Worm (Caenorhabditis elegans) whole organism, young adult: ENCODE data around the gene tomm-70.

ENCODE experiments used
- C17E4.6 ChIP-seq: fragments of 200-800 bp; sonication (Bioruptor generic); IDR thresholded peaks from 2 replicates; pipeline ENCODE4 v1.3.6; 2022; ENCODE audit warnings: missing genetic modification reagents, missing genetic modification characterization, missing compliant biosample characterization
- F10E7.11 ChIP-seq: sonication (generic microtip); optimal IDR thresholded peaks from 2 replicates; lab custom pipeline; 2017; ENCODE audit warnings: mild to moderate bottlenecking, missing genetic modification characterization, moderate library complexity, missing compliant biosample characterization
- F23B12.7 ChIP-seq: sonication (generic microtip); optimal IDR thresholded peaks from 2 replicates; lab custom pipeline; 2017; ENCODE audit warnings: missing genetic modification characterization, mild to moderate bottlenecking, missing compliant biosample characterization, antibody characterized with exemption, moderate library complexity; ENCODE audit not compliant: insufficient read depth
- F49E8.2 ChIP-seq: sonication (generic microtip); optimal IDR thresholded peaks from 3 replicates; lab custom pipeline; 2017; ENCODE audit warnings: missing genetic modification characterization, mild to moderate bottlenecking, missing compliant biosample characterization, antibody characterized with exemption, moderate library complexity; ENCODE audit not compliant: insufficient read depth
- Y67H2A.10 ChIP-seq: fragments of 200-800 bp; sonication (Bioruptor generic); conservative IDR thresholded peaks from 2 replicates; pipeline ENCODE4 v1.3.6; 2022; ENCODE audit warnings: missing genetic modification reagents, missing genetic modification characterization, missing compliant biosample characterization
- akir-1 ChIP-seq: fragments of 200-800 bp; sonication (Bioruptor generic); optimal IDR thresholded peaks from 2 replicates; lab custom pipeline; 2018; ENCODE audit warnings: mild to moderate bottlenecking, missing genetic modification characterization, moderate library complexity, missing compliant biosample characterization
- attf-3 ChIP-seq: fragments of 200-800 bp; sonication (Bioruptor generic); conservative IDR thresholded peaks from 2 replicates; pipeline ENCODE4 v1.3.6; 2022; ENCODE audit warnings: missing genetic modification reagents, missing genetic modification characterization, missing compliant biosample characterization
- attf-5 ChIP-seq: fragments of 200-800 bp; sonication (Bioruptor generic); optimal IDR thresholded peaks from 2 replicates; lab custom pipeline; 2018; ENCODE audit warnings: mild to moderate bottlenecking, missing genetic modification characterization, missing compliant biosample characterization
- ceh-100 ChIP-seq: fragments of 200-800 bp; sonication (Bioruptor generic); IDR thresholded peaks from 2 replicates; pipeline ENCODE4 v1.3.6; 2022; ENCODE audit warnings: missing genetic modification reagents, missing genetic modification characterization, missing compliant biosample characterization
- ceh-27 ChIP-seq: fragments of 200-800 bp; sonication (Bioruptor generic); optimal IDR thresholded peaks from 2 replicates; lab custom pipeline; 2018; ENCODE audit warnings: mild to moderate bottlenecking, missing genetic modification characterization, moderate library complexity, missing compliant biosample characterization
- ceh-58 ChIP-seq: fragments of 200-800 bp; sonication (Bioruptor generic); IDR thresholded peaks from 2 replicates; pipeline ENCODE4 v1.3.6; 2022; ENCODE audit warnings: missing genetic modification characterization, missing compliant biosample characterization
- efl-1 ChIP-seq: fragments of 150-350 bp; optimal IDR thresholded peaks from 2 replicates; lab custom pipeline; 2014; ENCODE audit warnings: missing biosample characterization, missing genetic modification reagents, missing genetic modification characterization
- egl-44 ChIP-seq: fragments of 200-800 bp; sonication (Bioruptor generic); IDR thresholded peaks from 2 replicates; pipeline ENCODE4 v1.3.6; 2022; ENCODE audit warnings: missing genetic modification reagents, missing genetic modification characterization, missing compliant biosample characterization
- gei-17 ChIP-seq: fragments of 200-800 bp; sonication (Bioruptor generic); optimal IDR thresholded peaks from 2 replicates; lab custom pipeline; 2018; ENCODE audit warnings: mild to moderate bottlenecking, missing genetic modification characterization, missing compliant biosample characterization
- hmg-1.2 ChIP-seq: fragments of 200-800 bp; sonication (Bioruptor generic); IDR thresholded peaks from 2 replicates; pipeline ENCODE4 v1.3.6; 2022; ENCODE audit warnings: missing genetic modification reagents, missing genetic modification characterization, missing compliant biosample characterization
- lag-1 ChIP-seq: fragments of 200-800 bp; sonication (Bioruptor generic); IDR thresholded peaks from 2 replicates; pipeline ENCODE4 v1.3.6; 2022; ENCODE audit warnings: missing genetic modification reagents, missing genetic modification characterization, missing compliant biosample characterization
- let-526 ChIP-seq: fragments of 200-800 bp; sonication (Bioruptor generic); IDR thresholded peaks from 2 replicates; pipeline ENCODE4 v1.3.6; 2022; ENCODE audit warnings: missing genetic modification reagents, missing genetic modification characterization, missing compliant biosample characterization
- lir-1 ChIP-seq: fragments of 200-800 bp; sonication (Bioruptor generic); conservative IDR thresholded peaks from 2 replicates; pipeline ENCODE4 v1.3.6; 2022; ENCODE audit warnings: missing genetic modification reagents, missing genetic modification characterization, missing compliant biosample characterization
- lsy-27 ChIP-seq: sonication (generic microtip); optimal IDR thresholded peaks from 2 replicates; lab custom pipeline; 2017; ENCODE audit warnings: missing genetic modification characterization, mild to moderate bottlenecking, missing compliant biosample characterization, antibody characterized with exemption, missing genotype, borderline replicate concordance; ENCODE audit not compliant: insufficient read depth
- madf-3 ChIP-seq: fragments of 200-800 bp; sonication (Bioruptor generic); IDR thresholded peaks from 2 replicates; pipeline ENCODE4 v1.3.6; 2022; ENCODE audit warnings: missing genetic modification reagents, missing genetic modification characterization, missing compliant biosample characterization
- madf-6 ChIP-seq: fragments of 200-800 bp; sonication (Bioruptor generic); IDR thresholded peaks from 2 replicates; pipeline ENCODE4 v1.3.6; 2022; ENCODE audit warnings: missing genetic modification reagents, missing genetic modification characterization, missing compliant biosample characterization
- madf-8 ChIP-seq: fragments of 200-800 bp; sonication (Bioruptor generic); conservative IDR thresholded peaks from 2 replicates; pipeline ENCODE4 v1.3.6; 2022; ENCODE audit warnings: missing genetic modification reagents, missing genetic modification characterization, missing compliant biosample characterization
- nhr-120 ChIP-seq: fragments of 200-800 bp; sonication (Bioruptor generic); IDR thresholded peaks from 2 replicates; pipeline ENCODE4 v1.3.6; 2022; ENCODE audit warnings: missing genetic modification characterization, missing compliant biosample characterization
- nhr-80 ChIP-seq: sonication (generic microtip); optimal IDR thresholded peaks from 2 replicates; lab custom pipeline; 2016; ENCODE audit warnings: missing genetic modification characterization, missing compliant biosample characterization
- nhr-90 ChIP-seq: sonication (generic microtip); optimal IDR thresholded peaks from 2 replicates; lab custom pipeline; 2016; ENCODE audit warnings: missing genotype, mild to moderate bottlenecking, missing genetic modification characterization, missing compliant biosample characterization
- rec-8 ChIP-seq, 2 experiments: sonication (generic microtip); optimal IDR thresholded peaks; 2 replicates each; lab custom pipeline; 2016; ENCODE audit warnings: mild to moderate bottlenecking in 2 of 2, missing genetic modification characterization in 2 of 2, missing genetic modification reagents in 2 of 2, missing genotype in 2 of 2, missing biosample characterization in 1 of 2, missing compliant biosample characterization in 1 of 2, moderate library complexity in 1 of 2
- repo-1 ChIP-seq: sonication (generic microtip); optimal IDR thresholded peaks from 2 replicates; lab custom pipeline; 2017; ENCODE audit warnings: mild to moderate bottlenecking, missing genetic modification characterization, missing compliant biosample characterization
- unc-62 ChIP-seq: fragments of 150-350 bp; optimal IDR thresholded peaks from 2 replicates; lab custom pipeline; 2014; ENCODE audit warnings: missing biosample characterization, missing genetic modification reagents, missing genetic modification characterization
- xnd-1 ChIP-seq: sonication (generic microtip); optimal IDR thresholded peaks from 2 replicates; lab custom pipeline; 2016; ENCODE audit warnings: missing genotype, missing genetic modification reagents, missing genetic modification characterization, missing compliant biosample characterization
- zim-3 ChIP-seq: sonication (generic microtip); optimal IDR thresholded peaks from 2 replicates; lab custom pipeline; 2017; ENCODE audit warnings: mild to moderate bottlenecking, missing genetic modification characterization, moderate library complexity, missing compliant biosample characterization
- ztf-26 ChIP-seq: sonication (generic microtip); optimal IDR thresholded peaks from 2 replicates; lab custom pipeline; 2017; ENCODE audit warnings: missing genetic modification characterization, missing compliant biosample characterization
- ztf-28 ChIP-seq: fragments of 200-800 bp; sonication (Bioruptor generic); IDR thresholded peaks from 2 replicates; pipeline ENCODE4 v1.3.6; 2022; ENCODE audit warnings: missing genetic modification reagents, missing genetic modification characterization, missing compliant biosample characterization
- ztf-3 ChIP-seq: fragments of 200-800 bp; sonication (Bioruptor generic); optimal IDR thresholded peaks from 2 replicates; lab custom pipeline; 2018; ENCODE audit warnings: mild to moderate bottlenecking, missing genetic modification characterization, missing compliant biosample characterization

Gene tomm-70

DNA sequence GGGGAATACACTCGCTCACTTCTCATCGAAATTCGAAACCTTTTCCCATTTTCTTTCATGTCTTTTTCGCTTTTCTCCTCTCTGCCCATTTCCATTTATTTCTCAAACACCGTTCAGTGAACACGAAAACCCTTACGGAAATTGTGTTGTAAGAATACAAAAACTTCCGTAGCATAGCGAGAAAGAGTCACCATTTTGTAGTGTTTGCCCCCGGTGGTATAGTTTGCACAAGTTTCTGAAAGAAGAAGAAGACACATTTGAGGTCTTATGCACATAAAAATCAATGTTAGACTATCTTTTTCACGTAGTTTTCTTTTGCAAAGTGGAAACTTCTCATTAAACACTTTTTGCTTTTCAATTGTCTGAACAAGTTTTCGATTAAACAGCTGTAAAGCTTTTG is 35.4 kb downstream of the tomm-70 start:
- TF ChIP-seq lir-1: no peak

- TF ChIP-seq madf-6 (GFP tag; lab: Robert Waterston, UW): 0 out of 2 replicates have a peak, but pooled peaks have one; percentile 11
- no peak for TF ChIP-seq madf-3 (GFP tag; lab: Robert Waterston, UW)
- peak; percentile 30 for TF ChIP-seq nhr-80 (tag; lab: Kevin White, UChicago)
Measured at ce11 chrIII:8718592-8718991, 36.0 kb downstream of the tomm-70 start.

ce11 chrIII:8717231-8717694 is 37.3 kb downstream of the tomm-70 start, which contains the start of gene mrpl-11:
Gene mrpl-11 (plus strand): TSS chrIII:8717644.
- peak; percentile 5 for TF ChIP-seq F23B12.7 (tag; lab: Kevin White, UChicago)
- TF ChIP-seq ztf-3 (GFP tag; lab: Kevin White, UChicago): no peak
- TF ChIP-seq xnd-1 (tag; lab: Kevin White, UChicago): peak; percentile 63
- peak; percentile 72 for TF ChIP-seq madf-8 (GFP tag; lab: Robert Waterston, UW)
- TF ChIP-seq egl-44 (GFP tag; lab: Robert Waterston, UW): no peak
- peak; percentile 93 for TF ChIP-seq madf-6 (GFP tag; lab: Robert Waterston, UW)
- peak; percentile 96 for TF ChIP-seq attf-3 (GFP tag; lab: Robert Waterston, UW)
- TF ChIP-seq efl-1 (GFP tag; lab: Kevin White, UChicago): peak; percentile 8
- TF ChIP-seq hmg-1.2: no peak
- no peak for TF ChIP-seq repo-1

DNA sequence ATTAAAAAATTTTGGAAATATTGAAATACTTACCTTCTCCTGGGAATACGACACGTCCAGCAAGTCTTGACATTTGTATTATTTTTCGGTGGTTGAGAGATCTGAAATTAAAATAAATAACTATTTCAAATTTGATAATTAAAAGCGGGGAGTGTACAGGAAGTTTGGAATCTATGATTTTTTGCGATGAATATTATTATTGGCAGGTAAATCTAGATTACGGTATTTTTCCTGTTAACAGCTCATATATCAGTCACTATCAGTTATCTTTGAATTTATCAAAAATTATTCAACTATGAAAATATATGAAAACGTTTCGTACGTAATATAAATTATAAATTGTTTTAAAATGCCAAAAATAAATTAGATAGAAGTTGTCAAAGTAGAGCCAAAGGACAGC is 38.5 kb downstream of the tomm-70 start, which contains the start of gene B0303.14:
TSS of gene B0303.14 (minus strand) at position 101 of the 400 bp plus-strand sequence.
- TF ChIP-seq let-526 (GFP tag; lab: Robert Waterston, UW): no peak
- no peak for TF ChIP-seq rec-8 (tag; optimal IDR thresholded peaks at IDR 0.05; lab: Kevin White, UChicago)
- no peak for TF ChIP-seq ztf-26 (tag; lab: Kevin White, UChicago)
- TF ChIP-seq F23B12.7 (tag; lab: Kevin White, UChicago): no peak
- TF ChIP-seq F49E8.2 (tag; lab: Kevin White, UChicago): no peak

DNA sequence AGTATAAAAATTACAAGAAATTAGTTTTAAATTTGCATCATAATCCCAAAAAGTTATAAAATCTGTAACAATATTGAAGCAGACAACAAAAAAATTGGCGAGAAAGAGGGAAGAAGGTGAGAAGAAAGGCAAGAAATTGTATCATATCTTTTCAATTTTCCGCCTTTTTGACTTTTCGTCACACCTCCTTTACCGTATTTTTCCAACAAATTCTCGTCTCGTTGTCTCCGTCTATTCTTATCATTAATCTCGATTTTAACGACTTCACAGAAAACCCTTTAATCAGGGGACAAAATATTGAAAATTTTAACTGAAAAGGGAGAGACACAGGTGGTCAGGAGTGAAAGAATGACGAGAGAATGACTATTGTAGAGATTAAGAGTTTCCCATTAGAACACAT is 41.6 kb downstream of the tomm-70 start:
- TF ChIP-seq lag-1 (GFP tag; lab: Robert Waterston, UW): no peak
- TF ChIP-seq gei-17: no peak
- TF ChIP-seq efl-1 (GFP tag; lab: Kevin White, UChicago): no peak
- no peak for TF ChIP-seq ceh-100 (GFP tag; lab: Robert Waterston, UW)
- TF ChIP-seq ceh-27: no peak
- no peak for TF ChIP-seq nhr-90 (tag; lab: Kevin White, UChicago)
- no peak for TF ChIP-seq C17E4.6 (GFP tag; lab: Robert Waterston, UW)

DNA sequence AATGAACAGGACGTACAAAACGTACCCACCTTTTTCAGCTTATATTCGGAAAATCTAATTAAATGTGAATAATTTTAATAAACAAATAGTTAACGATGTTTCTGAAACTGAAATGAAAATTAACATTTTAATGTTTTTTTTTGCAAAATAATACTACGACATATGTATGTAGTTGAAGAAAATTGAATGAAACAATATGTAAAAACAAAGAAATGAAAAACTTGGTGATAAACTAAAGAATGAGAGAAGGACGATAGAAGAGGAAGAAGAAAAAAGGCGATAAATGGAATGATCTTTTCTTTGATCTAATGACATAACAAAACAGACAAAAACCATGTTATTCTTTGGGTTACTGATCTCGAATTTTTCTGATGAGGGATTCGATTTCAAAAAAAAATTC is 44.2 kb downstream of the tomm-70 start, which contains the start of gene B0303.11:
TSS of gene B0303.11 (minus strand) at position 101 of the 400 bp plus-strand sequence.
- TF ChIP-seq unc-62 (GFP tag; lab: Kevin White, UChicago) (no peak), lsy-27 (tag; lab: Kevin White, UChicago) (no peak), lir-1 (no peak), egl-44 (GFP tag; lab: Robert Waterston, UW) (no peak), zim-3 (tag; lab: Kevin White, UChicago) (no peak), Y67H2A.10 (GFP tag; lab: Robert Waterston, UW) (no peak), F10E7.11 (no peak), ztf-28 (GFP tag; lab: Robert Waterston, UW) (no peak), attf-5 (GFP tag; lab: Kevin White, UChicago) (no peak), nhr-120 (GFP tag; lab: Robert Waterston, UW) (no peak), ceh-58 (GFP tag; lab: Robert Waterston, UW) (no peak), akir-1 (GFP tag; lab: Kevin White, UChicago) (no peak)
